Fruit fly (Drosophila melanogaster): ENCODE data around the gene Pka-R1.

The Pka-R1 gene

DNA sequence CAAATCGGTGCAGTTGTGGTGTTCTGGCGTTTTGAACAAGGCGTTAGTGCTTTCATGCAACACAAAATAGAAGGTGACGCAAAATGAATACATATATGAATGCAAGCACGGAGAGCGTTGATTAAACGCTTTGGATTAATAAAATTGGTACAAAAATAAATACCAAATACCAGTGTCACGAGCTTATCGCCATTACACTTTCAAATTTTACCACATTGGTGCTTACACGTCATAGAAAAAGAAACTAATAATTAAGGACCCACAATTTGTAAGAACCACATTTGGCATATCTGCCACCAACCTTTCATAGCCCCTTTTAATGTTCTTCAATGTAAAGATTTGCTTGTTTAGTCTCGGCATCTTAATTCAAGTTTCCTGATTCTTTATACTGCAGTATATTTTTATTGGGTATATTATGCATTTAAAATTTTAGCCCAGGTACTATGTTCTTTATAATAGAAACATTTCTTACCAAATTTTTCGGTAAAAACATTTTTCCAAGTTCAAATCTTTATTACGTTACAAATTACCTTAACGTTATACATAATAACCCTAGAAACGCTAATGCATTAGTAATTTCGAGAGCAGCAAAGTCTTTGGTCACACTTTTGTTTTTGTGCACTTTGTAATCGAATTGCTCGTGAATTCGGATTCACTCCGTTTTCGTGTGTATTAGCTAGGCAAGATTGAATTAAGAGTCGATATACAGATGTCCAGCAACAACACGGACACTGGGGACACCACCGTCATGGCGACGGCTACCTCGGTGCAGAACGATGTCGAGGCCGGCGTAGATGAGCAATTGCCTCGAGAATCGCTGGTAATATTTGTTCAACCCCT lies 37.5 kb upstream of the Pka-R1 start, which contains the start of the genes Pex16 and Pex14:
Gene Pex16, minus strand, starts transcription at position 41 of the 840 bp plus-strand sequence.
Gene Pex14, plus strand, starts transcription at position 576 of the 840 bp plus-strand sequence.
- TF ChIP-seq lola (GFP tag; optimal IDR thresholded peaks at IDR 0.05) (no peak), sage (GFP tag; optimal IDR thresholded peaks at IDR 0.05) (no peak), OdsH (GFP tag; optimal IDR thresholded peaks at IDR 0.05) (peak; percentile 53), N (GFP tag; optimal IDR thresholded peaks at IDR 0.05) (no peak), Jra (GFP tag; optimal IDR thresholded peaks at IDR 0.05) (no peak), rgr (GFP tag; optimal IDR thresholded peaks at IDR 0.05) (peak; percentile 94), dl (GFP tag; optimal IDR thresholded peaks at IDR 0.05; ENCODE audit: insufficient read depth in 1 of 2, partially characterized antibody in 2 of 2) (no peak), jim (GFP tag; optimal IDR thresholded peaks at IDR 0.05) (no peak), Mio (GFP tag; optimal IDR thresholded peaks at IDR 0.05) (no peak), Hr83 (GFP tag; optimal IDR thresholded peaks at IDR 0.05; ENCODE audit: poor library complexity, severe bottlenecking) (peak; percentile 24), CG32264 (GFP tag; optimal IDR thresholded peaks at IDR 0.05) (no peak), tai (GFP tag; optimal IDR thresholded peaks at IDR 0.05) (no peak), woc (GFP tag; optimal IDR thresholded peaks at IDR 0.05) (peak; percentile 80), br (GFP tag; optimal IDR thresholded peaks at IDR 0.05) (peak; percentile 65), psq (GFP tag; optimal IDR thresholded peaks at IDR 0.05) (peak; percentile 38), h (GFP tag; optimal IDR thresholded peaks at IDR 0.05) (peak; percentile 57), HLH106 (tag; optimal IDR thresholded peaks at IDR 0.05) (peak; percentile 73), dmrt93B (GFP tag; optimal IDR thresholded peaks at IDR 0.05) (no peak), fru (GFP tag; optimal IDR thresholded peaks at IDR 0.05) (peak; percentile 69), Hnf4 (GFP tag; optimal IDR thresholded peaks at IDR 0.05) (peak; percentile 56), Rel (GFP tag; optimal IDR thresholded peaks at IDR 0.05) (no peak), Rel (tag; optimal IDR thresholded peaks at IDR 0.05) (no peak), CG9705 (GFP tag; optimal IDR thresholded peaks at IDR 0.05) (peak; percentile 28), ey (GFP tag; optimal IDR thresholded peaks at IDR 0.05) (peak; percentile 72), Dfd (GFP tag; optimal IDR thresholded peaks at IDR 0.05) (no peak), Abd-B (GFP tag; optimal IDR thresholded peaks at IDR 0.05) (no peak), sv (GFP tag; optimal IDR thresholded peaks at IDR 0.05) (peak; percentile 66), Myc (optimal IDR thresholded peaks at IDR 0.05) (no peak), Hr78 (GFP tag; optimal IDR thresholded peaks at IDR 0.05) (no peak), brk (GFP tag; optimal IDR thresholded peaks at IDR 0.05) (no peak), foxo (GFP tag; optimal IDR thresholded peaks at IDR 0.05) (peak in 1 of 2 experiments; percentile 80), Dif (GFP tag; optimal IDR thresholded peaks at IDR 0.05; ENCODE audit: partially characterized antibody) (no peak), GATAd (GFP tag; optimal IDR thresholded peaks at IDR 0.05) (no peak), CrebA (GFP tag; optimal IDR thresholded peaks at IDR 0.05; ENCODE audit: borderline replicate concordance) (no peak), usp (GFP tag; optimal IDR thresholded peaks at IDR 0.05) (no peak), pan (optimal IDR thresholded peaks at IDR 0.05) (no peak), Sp1 (GFP tag; optimal IDR thresholded peaks at IDR 0.05) (peak; percentile 52), Vsx2 (GFP tag; optimal IDR thresholded peaks at IDR 0.05; ENCODE audit: partially characterized antibody) (no peak), dsf (GFP tag; optimal IDR thresholded peaks at IDR 0.05; ENCODE audit: borderline replicate concordance) (no peak)

DNA sequence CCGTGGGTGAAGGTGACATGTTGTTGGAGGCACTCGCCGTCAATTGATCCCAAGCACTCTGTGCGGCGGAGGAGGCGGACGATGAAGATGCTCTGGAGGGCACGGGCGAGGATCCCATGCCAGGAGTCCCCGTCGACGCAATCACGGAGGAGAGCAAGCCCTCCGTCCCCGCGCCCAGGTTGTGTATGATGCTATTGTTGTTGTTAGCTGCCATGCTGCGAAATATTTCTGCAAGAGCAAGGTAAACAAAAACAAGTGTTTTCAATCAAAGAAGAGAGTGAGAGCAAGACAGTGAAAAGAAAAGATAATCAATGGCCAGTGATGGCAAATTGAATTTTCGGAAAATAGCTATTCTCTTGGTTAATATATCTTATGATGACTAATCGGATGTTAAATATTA lies 31.5 kb upstream of the Pka-R1 start:
- TF ChIP-seq jim (GFP tag; optimal IDR thresholded peaks at IDR 0.05) = no peak
- no peak for TF ChIP-seq Rel (GFP tag; optimal IDR thresholded peaks at IDR 0.05)
- TF ChIP-seq Rel (tag; optimal IDR thresholded peaks at IDR 0.05) = peak; percentile 75
